Worm (Caenorhabditis elegans) whole organism, young adult: ENCODE measurements around the gene hil-6.

Source experiments
- B0261.1 ChIP-seq: sonication (generic microtip); optimal IDR thresholded peaks from 2 replicates; lab custom pipeline; 2016; ENCODE audit warnings: mild to moderate bottlenecking, missing genetic modification characterization, moderate library complexity, missing compliant biosample characterization
- C06A6.2 ChIP-seq: fragments of 200-800 bp; sonication (Bioruptor generic); conservative IDR thresholded peaks from 2 replicates; pipeline ENCODE4 v1.3.6; 2022; ENCODE audit warnings: missing genetic modification characterization, missing compliant biosample characterization
- F10E7.11 ChIP-seq: sonication (generic microtip); optimal IDR thresholded peaks from 2 replicates; lab custom pipeline; 2017; ENCODE audit warnings: mild to moderate bottlenecking, missing genetic modification characterization, moderate library complexity, missing compliant biosample characterization
- F22D6.2 ChIP-seq: sonication (generic microtip); optimal IDR thresholded peaks from 2 replicates; lab custom pipeline; 2016; ENCODE audit warnings: mild to moderate bottlenecking, missing genetic modification characterization, missing compliant biosample characterization
- F23B12.7 ChIP-seq: sonication (generic microtip); optimal IDR thresholded peaks from 2 replicates; lab custom pipeline; 2017; ENCODE audit warnings: missing genetic modification characterization, mild to moderate bottlenecking, missing compliant biosample characterization, antibody characterized with exemption, moderate library complexity; ENCODE audit not compliant: insufficient read depth
- F52B5.7 ChIP-seq: sonication (generic microtip); optimal IDR thresholded peaks from 2 replicates; lab custom pipeline; 2016; ENCODE audit warnings: mild to moderate bottlenecking, missing genetic modification characterization, missing compliant biosample characterization
- ZK185.1 ChIP-seq: sonication (generic microtip); optimal IDR thresholded peaks from 2 replicates; lab custom pipeline; 2016; ENCODE audit warnings: mild to moderate bottlenecking, missing genetic modification characterization, missing compliant biosample characterization; ENCODE audit not compliant: poor library complexity, severe bottlenecking
- aptf-2 ChIP-seq: fragments of 200-800 bp; sonication (Bioruptor generic); conservative IDR thresholded peaks from 2 replicates; pipeline ENCODE4 v1.3.6; 2022; ENCODE audit warnings: missing genetic modification reagents, missing genetic modification characterization, missing compliant biosample characterization
- cebp-2 ChIP-seq: fragments of 200-800 bp; sonication (Bioruptor generic); IDR thresholded peaks from 2 replicates; pipeline ENCODE4 v1.3.6; 2022; ENCODE audit warnings: missing genetic modification characterization, missing compliant biosample characterization
- ceh-91 ChIP-seq: fragments of 200-800 bp; sonication (Bioruptor generic); IDR thresholded peaks from 2 replicates; pipeline ENCODE4 v1.3.6; 2022; ENCODE audit warnings: missing genetic modification reagents, missing genetic modification characterization, missing compliant biosample characterization
- dox-1 ChIP-seq: fragments of 200-800 bp; sonication (Bioruptor generic); IDR thresholded peaks from 2 replicates; pipeline ENCODE4 v1.3.6; 2022; ENCODE audit warnings: missing genetic modification reagents, missing genetic modification characterization, missing compliant biosample characterization
- egl-18 ChIP-seq: fragments of 200-800 bp; sonication (Bioruptor generic); IDR thresholded peaks from 2 replicates; pipeline ENCODE4 v1.3.6; 2022; ENCODE audit warnings: missing genetic modification reagents, missing genetic modification characterization, missing compliant biosample characterization
- egrh-3 ChIP-seq: fragments of 200-800 bp; sonication (Bioruptor generic); IDR thresholded peaks from 2 replicates; pipeline ENCODE4 v1.3.6; 2022; ENCODE audit warnings: missing genetic modification reagents, missing genetic modification characterization, missing compliant biosample characterization
- ets-4 ChIP-seq: fragments of 200-800 bp; sonication (Bioruptor generic); optimal IDR thresholded peaks from 2 replicates; lab custom pipeline; 2018; ENCODE audit warnings: mild to moderate bottlenecking, missing genetic modification characterization, missing compliant biosample characterization
- him-1 ChIP-seq: sonication (generic microtip); optimal IDR thresholded peaks from 2 replicates; lab custom pipeline; 2016; ENCODE audit warnings: missing genotype, missing genetic modification reagents, missing genetic modification characterization, missing compliant biosample characterization
- let-607 ChIP-seq, 2 experiments: fragments of 200-800 bp in 1 of 2; sonication (Bioruptor generic) in 1 of 2; sonication (generic microtip) in 1 of 2; optimal IDR thresholded peaks; 2 replicates each; lab custom pipeline; 2016 to 2018; ENCODE audit warnings: mild to moderate bottlenecking in 2 of 2, missing compliant biosample characterization in 2 of 2, missing genetic modification characterization in 2 of 2, moderate library complexity in 2 of 2, missing genotype in 1 of 2
- lin-40 ChIP-seq: sonication (generic microtip); optimal IDR thresholded peaks from 2 replicates; lab custom pipeline; 2016; ENCODE audit warnings: missing genetic modification characterization, mild to moderate bottlenecking, missing compliant biosample characterization, missing genotype, missing genetic modification reagents
- lin-54 ChIP-seq: fragments of 200-800 bp; sonication (Bioruptor generic); optimal IDR thresholded peaks from 2 replicates; lab custom pipeline; 2018; ENCODE audit warnings: mild to moderate bottlenecking, missing genetic modification characterization, missing compliant biosample characterization
- lir-1 ChIP-seq: fragments of 200-800 bp; sonication (Bioruptor generic); conservative IDR thresholded peaks from 2 replicates; pipeline ENCODE4 v1.3.6; 2022; ENCODE audit warnings: missing genetic modification reagents, missing genetic modification characterization, missing compliant biosample characterization
- madf-10 ChIP-seq: sonication (generic microtip); optimal IDR thresholded peaks from 2 replicates; lab custom pipeline; 2016; ENCODE audit warnings: mild to moderate bottlenecking, missing genetic modification characterization, missing compliant biosample characterization
- madf-3 ChIP-seq: fragments of 200-800 bp; sonication (Bioruptor generic); IDR thresholded peaks from 2 replicates; pipeline ENCODE4 v1.3.6; 2022; ENCODE audit warnings: missing genetic modification reagents, missing genetic modification characterization, missing compliant biosample characterization
- mxl-1 ChIP-seq: sonication (generic microtip); optimal IDR thresholded peaks from 2 replicates; lab custom pipeline; 2016; ENCODE audit warnings: missing genetic modification characterization, missing compliant biosample characterization
- nfya-1 ChIP-seq: sonication (generic microtip); optimal IDR thresholded peaks from 2 replicates; lab custom pipeline; 2017; ENCODE audit warnings: antibody characterized with exemption, missing compliant biosample characterization, missing genetic modification characterization, borderline replicate concordance; ENCODE audit not compliant: insufficient read depth
- nfyb-1 ChIP-seq: fragments of 200-800 bp; sonication (Bioruptor generic); IDR thresholded peaks from 2 replicates; pipeline ENCODE4 v1.3.6; 2022; ENCODE audit warnings: missing genetic modification reagents, missing genetic modification characterization, missing compliant biosample characterization
- pha-4 ChIP-seq: fragments of 150-350 bp; sonication (generic microtip); optimal IDR thresholded peaks from 2 replicates; lab custom pipeline; 2014; ENCODE audit warnings: missing biosample characterization, missing genetic modification reagents, missing genetic modification characterization
- repo-1 ChIP-seq: sonication (generic microtip); optimal IDR thresholded peaks from 2 replicates; lab custom pipeline; 2017; ENCODE audit warnings: mild to moderate bottlenecking, missing genetic modification characterization, missing compliant biosample characterization
- sdz-38 ChIP-seq: sonication (generic microtip); optimal IDR thresholded peaks from 2 replicates; lab custom pipeline; 2016; ENCODE audit warnings: missing genotype, missing genetic modification characterization, missing compliant biosample characterization
- snpc-1.3 ChIP-seq: sonication (generic microtip); optimal IDR thresholded peaks from 2 replicates; lab custom pipeline; 2017; ENCODE audit warnings: missing genetic modification characterization, mild to moderate bottlenecking, missing compliant biosample characterization, antibody characterized with exemption, moderate library complexity, missing genotype, missing genetic modification reagents; ENCODE audit not compliant: insufficient read depth
- sptf-2 ChIP-seq: fragments of 200-800 bp; sonication (Bioruptor generic); optimal IDR thresholded peaks from 2 replicates; lab custom pipeline; 2018; ENCODE audit warnings: mild to moderate bottlenecking, missing genetic modification characterization, missing compliant biosample characterization
- unc-130 ChIP-seq: sonication (generic microtip); optimal IDR thresholded peaks from 2 replicates; lab custom pipeline; 2016; ENCODE audit warnings: missing genetic modification reagents, missing genetic modification characterization, missing compliant biosample characterization
- zfh-2 ChIP-seq: fragments of 200-800 bp; sonication (Bioruptor generic); conservative IDR thresholded peaks from 2 replicates; pipeline ENCODE4 v1.3.6; 2022; ENCODE audit warnings: missing genetic modification reagents, missing genetic modification characterization, missing compliant biosample characterization
- zim-3 ChIP-seq: sonication (generic microtip); optimal IDR thresholded peaks from 2 replicates; lab custom pipeline; 2017; ENCODE audit warnings: mild to moderate bottlenecking, missing genetic modification characterization, moderate library complexity, missing compliant biosample characterization

Gene hil-6

ce11 chrV:2035545-2035944, 4.2 kb upstream of the hil-6 start, which contains the start of gene srab-23:
srab-23 (minus strand) TSS chrV:2035645.
- no peak for TF ChIP-seq zfh-2

- TF ChIP-seq madf-3: 0 out of 2 replicates have a peak, but pooled peaks have one; percentile 51
- no peak for TF ChIP-seq sptf-2 (GFP tag; lab: Kevin White, UChicago)
- TF ChIP-seq unc-130 (GFP tag; lab: Kevin White, UChicago): no peak
- no peak for TF ChIP-seq nfyb-1 (GFP tag; lab: Robert Waterston, UW)
- no peak for TF ChIP-seq him-1 (tag; lab: Kevin White, UChicago)
- no peak for TF ChIP-seq nfya-1 (tag; lab: Kevin White, UChicago)
- peak; percentile 46; the same call in 1 of the 2 replicates for TF ChIP-seq zfh-2
- TF ChIP-seq aptf-2: no peak
- no peak for TF ChIP-seq zim-3 (tag; lab: Kevin White, UChicago)
- no peak for TF ChIP-seq cebp-2 (GFP tag; lab: Robert Waterston, UW)
- TF ChIP-seq sdz-38 (tag; lab: Kevin White, UChicago): no peak
- TF ChIP-seq lin-40 (tag; lab: Kevin White, UChicago): no peak
- no peak; the same call in 1 of the 2 replicates for TF ChIP-seq egrh-3 (GFP tag; lab: Robert Waterston, UW)
These were observed 693 bp downstream of the hil-6 start for ce11 chrV:2030661-2031060.

ce11 chrV:2029877-2030276, 1.5 kb downstream of the hil-6 start, which contains the start of gene F59A7.12:
F59A7.12 (plus strand) TSS chrV:2030177.
- TF ChIP-seq F10E7.11 (tag; lab: Kevin White, UChicago) (no peak), lin-40 (tag; lab: Kevin White, UChicago) (no peak), lir-1 (GFP tag; lab: Robert Waterston, UW) (no peak), ets-4 (GFP tag; lab: Kevin White, UChicago) (no peak), let-607 (tag; optimal IDR thresholded peaks at IDR 0.05; lab: Kevin White, UChicago) (no peak), pha-4 (tag; lab: Kevin White, UChicago) (no peak)

ce11 chrV:2027787-2028186, 3.6 kb downstream of the hil-6 start, which contains the start of gene srab-13:
srab-13 (minus strand) TSS chrV:2027887.
- TF ChIP-seq snpc-1.3 (tag; lab: Kevin White, UChicago) (no peak), madf-3 (no peak), repo-1 (tag; lab: Kevin White, UChicago) (no peak), F23B12.7 (tag; lab: Kevin White, UChicago) (no peak), ZK185.1 (tag; lab: Kevin White, UChicago) (no peak), F22D6.2 (tag; lab: Kevin White, UChicago) (no peak), F52B5.7 (no peak), egl-18 (GFP tag; lab: Robert Waterston, UW) (no peak), lin-54 (GFP tag; lab: Kevin White, UChicago) (no peak)

- TF ChIP-seq mxl-1 (tag; lab: Kevin White, UChicago) (no peak), dox-1 (no peak), cebp-2 (GFP tag; lab: Robert Waterston, UW) (no peak), B0261.1 (no peak), madf-10 (tag; lab: Kevin White, UChicago) (no peak), C06A6.2 (no peak), ceh-91 (GFP tag; lab: Robert Waterston, UW) (no peak)
- TF ChIP-seq, all 124 proteins: peak for 0
These were observed 9.0 kb downstream of the hil-6 start, which contains the start of gene F59A7.5 for ce11 chrV:2022374-2022773. F59A7.5 (plus strand) TSS chrV:2022674.
